Worm (Caenorhabditis elegans) whole organism, late embryonic: ENCODE data around the gene col-143.

ENCODE experiments used
- ceh-14 ChIP-seq: sonication (generic microtip); optimal IDR thresholded peaks from 2 replicates; lab custom pipeline; 2016; ENCODE audit warnings: missing genotype, missing genetic modification characterization, missing compliant biosample characterization
- lim-6 ChIP-seq: sonication (generic microtip); optimal IDR thresholded peaks from 2 replicates; lab custom pipeline; 2016; ENCODE audit warnings: missing genetic modification characterization, missing compliant biosample characterization
- pha-4 ChIP-seq: fragments of 150-350 bp; optimal IDR thresholded peaks from 2 replicates; lab custom pipeline; 2018; ENCODE audit warnings: missing biosample characterization, missing genetic modification reagents, missing genetic modification characterization

DNA sequence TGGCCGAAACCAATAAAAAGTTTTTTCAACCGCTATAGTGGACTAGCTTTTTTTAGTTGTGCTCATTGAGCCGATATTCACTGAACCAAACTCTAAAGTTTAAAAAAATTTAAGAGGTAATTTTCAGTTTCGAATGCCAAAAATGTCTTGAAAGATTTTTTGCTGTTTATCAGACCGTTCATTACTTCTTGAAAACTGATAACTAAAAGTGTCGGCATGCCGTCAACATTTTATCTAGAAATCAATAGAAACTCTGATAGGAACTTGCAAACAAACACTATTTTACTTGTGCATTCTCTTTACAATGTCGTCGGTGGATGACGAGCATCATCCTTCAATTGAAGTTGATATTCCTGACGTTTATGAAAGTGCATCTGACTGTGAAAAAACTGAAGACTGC, 46.3 kb downstream of the col-143 start:
- no peak for TF ChIP-seq lim-6
- no peak for TF ChIP-seq ceh-14 (tag; lab: Kevin White, UChicago)
- no peak for TF ChIP-seq pha-4
